Worm (Caenorhabditis elegans): ENCODE data around the gene srh-37.

DNA sequence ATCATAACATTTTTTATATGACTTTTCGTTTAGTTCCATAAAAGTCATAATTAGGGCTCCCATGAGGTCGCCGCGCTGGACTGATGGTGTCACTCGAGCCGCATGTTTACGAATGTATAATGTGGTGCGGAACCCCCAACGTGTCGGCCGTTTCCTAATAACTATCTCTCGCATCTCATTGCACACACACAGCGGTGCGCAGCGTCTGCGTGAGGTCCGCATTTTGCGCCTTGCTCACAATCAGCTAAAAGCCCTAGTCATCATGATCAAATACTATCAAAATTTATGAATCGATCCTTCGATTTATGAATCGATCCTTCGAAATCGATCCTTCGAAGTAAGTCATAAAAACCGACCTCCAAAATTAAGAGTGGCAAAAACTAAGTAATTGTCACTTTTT is 47.6 kb upstream of the srh-37 start, which contains the start of gene srx-7:
- TF ChIP-seq fos-1 (tag; optimal IDR thresholded peaks at IDR 0.05), result no peak
- no peak for TF ChIP-seq unc-62 (GFP tag; optimal IDR thresholded peaks at IDR 0.05)
- no peak for TF ChIP-seq nhr-77 (tag; optimal IDR thresholded peaks at IDR 0.05)
- no peak for TF ChIP-seq dmd-4 (tag; optimal IDR thresholded peaks at IDR 0.05)
- TF ChIP-seq snpc-4 (tag; optimal IDR thresholded peaks at IDR 0.05), result no peak
- no peak for TF ChIP-seq nhr-25 (tag; optimal IDR thresholded peaks at IDR 0.05)
- TF ChIP-seq zag-1 (tag; optimal IDR thresholded peaks at IDR 0.05), result no peak
- TF ChIP-seq nhr-23 (tag; optimal IDR thresholded peaks at IDR 0.05), result no peak
